Worm (Caenorhabditis elegans) whole organism, young adult: ENCODE measurements around the gene slr-2.

Experiments
- D2030.7 ChIP-seq: fragments of 200-800 bp; sonication (Bioruptor generic); IDR thresholded peaks from 2 replicates; pipeline ENCODE4 v1.3.6; 2022; ENCODE audit warnings: missing genetic modification reagents, missing genetic modification characterization, missing compliant biosample characterization
- F22D6.2 ChIP-seq: sonication (generic microtip); optimal IDR thresholded peaks from 2 replicates; lab custom pipeline; 2016; ENCODE audit warnings: mild to moderate bottlenecking, missing genetic modification characterization, missing compliant biosample characterization
- F52B5.7 ChIP-seq: sonication (generic microtip); optimal IDR thresholded peaks from 2 replicates; lab custom pipeline; 2016; ENCODE audit warnings: mild to moderate bottlenecking, missing genetic modification characterization, missing compliant biosample characterization
- K12H6.12 ChIP-seq: fragments of 200-800 bp; sonication (Bioruptor generic); optimal IDR thresholded peaks from 2 replicates; lab custom pipeline; 2018; ENCODE audit warnings: mild to moderate bottlenecking, missing genetic modification characterization, missing compliant biosample characterization
- Y53F4B.3 ChIP-seq: fragments of 200-800 bp; sonication (Bioruptor generic); IDR thresholded peaks from 2 replicates; pipeline ENCODE4 v1.3.6; 2022; ENCODE audit warnings: missing genetic modification reagents, missing genetic modification characterization, missing compliant biosample characterization
- Y53G8AR.9 ChIP-seq: fragments of 200-800 bp; sonication (Bioruptor generic); conservative IDR thresholded peaks from 2 replicates; pipeline ENCODE4 v1.3.6; 2022; ENCODE audit warnings: missing genetic modification reagents, missing genetic modification characterization, missing compliant biosample characterization
- Y56A3A.18 ChIP-seq: fragments of 200-800 bp; sonication (Bioruptor generic); IDR thresholded peaks from 2 replicates; pipeline ENCODE4 v1.3.6; 2022; ENCODE audit warnings: missing genetic modification reagents, missing genetic modification characterization, missing compliant biosample characterization
- Y95B8A.8 ChIP-seq: fragments of 200-800 bp; sonication (Bioruptor generic); IDR thresholded peaks from 2 replicates; pipeline ENCODE4 v1.3.6; 2022; ENCODE audit warnings: missing genetic modification reagents, missing genetic modification characterization, missing compliant biosample characterization
- ZK185.1 ChIP-seq: sonication (generic microtip); optimal IDR thresholded peaks from 2 replicates; lab custom pipeline; 2016; ENCODE audit warnings: mild to moderate bottlenecking, missing genetic modification characterization, missing compliant biosample characterization; ENCODE audit not compliant: poor library complexity, severe bottlenecking
- akir-1 ChIP-seq: fragments of 200-800 bp; sonication (Bioruptor generic); optimal IDR thresholded peaks from 2 replicates; lab custom pipeline; 2018; ENCODE audit warnings: mild to moderate bottlenecking, missing genetic modification characterization, moderate library complexity, missing compliant biosample characterization
- aptf-3 ChIP-seq: fragments of 200-800 bp; sonication (Bioruptor generic); IDR thresholded peaks from 2 replicates; pipeline ENCODE4 v1.3.6; 2022; ENCODE audit warnings: missing genetic modification characterization, missing compliant biosample characterization
- attf-3 ChIP-seq: fragments of 200-800 bp; sonication (Bioruptor generic); conservative IDR thresholded peaks from 2 replicates; pipeline ENCODE4 v1.3.6; 2022; ENCODE audit warnings: missing genetic modification reagents, missing genetic modification characterization, missing compliant biosample characterization
- attf-5 ChIP-seq: fragments of 200-800 bp; sonication (Bioruptor generic); optimal IDR thresholded peaks from 2 replicates; lab custom pipeline; 2018; ENCODE audit warnings: mild to moderate bottlenecking, missing genetic modification characterization, missing compliant biosample characterization
- attf-6 ChIP-seq: fragments of 200-800 bp; sonication (Bioruptor generic); IDR thresholded peaks from 2 replicates; pipeline ENCODE4 v1.3.6; 2022; ENCODE audit warnings: missing genetic modification reagents, missing genetic modification characterization, missing compliant biosample characterization
- ceh-91 ChIP-seq: fragments of 200-800 bp; sonication (Bioruptor generic); IDR thresholded peaks from 2 replicates; pipeline ENCODE4 v1.3.6; 2022; ENCODE audit warnings: missing genetic modification reagents, missing genetic modification characterization, missing compliant biosample characterization
- dpl-1 ChIP-seq: fragments of 150-350 bp; optimal IDR thresholded peaks from 2 replicates; lab custom pipeline; 2014; ENCODE audit warnings: missing biosample characterization, missing genetic modification reagents, missing genetic modification characterization
- efl-1 ChIP-seq: fragments of 150-350 bp; optimal IDR thresholded peaks from 2 replicates; lab custom pipeline; 2014; ENCODE audit warnings: missing biosample characterization, missing genetic modification reagents, missing genetic modification characterization
- egl-18 ChIP-seq: fragments of 200-800 bp; sonication (Bioruptor generic); IDR thresholded peaks from 2 replicates; pipeline ENCODE4 v1.3.6; 2022; ENCODE audit warnings: missing genetic modification reagents, missing genetic modification characterization, missing compliant biosample characterization
- gei-17 ChIP-seq: fragments of 200-800 bp; sonication (Bioruptor generic); optimal IDR thresholded peaks from 2 replicates; lab custom pipeline; 2018; ENCODE audit warnings: mild to moderate bottlenecking, missing genetic modification characterization, missing compliant biosample characterization
- hlh-26 ChIP-seq: fragments of 200-800 bp; sonication (Bioruptor generic); conservative IDR thresholded peaks from 2 replicates; pipeline ENCODE4 v1.3.6; 2022; ENCODE audit warnings: missing genetic modification reagents, missing genetic modification characterization, missing compliant biosample characterization
- hsf-1 ChIP-seq: fragments of 200-800 bp; sonication (Bioruptor generic); IDR thresholded peaks from 2 replicates; pipeline ENCODE4 v1.3.6; 2022; ENCODE audit warnings: missing genetic modification reagents, missing genetic modification characterization, missing compliant biosample characterization
- let-526 ChIP-seq: fragments of 200-800 bp; sonication (Bioruptor generic); IDR thresholded peaks from 2 replicates; pipeline ENCODE4 v1.3.6; 2022; ENCODE audit warnings: missing genetic modification reagents, missing genetic modification characterization, missing compliant biosample characterization
- lin-54 ChIP-seq: fragments of 200-800 bp; sonication (Bioruptor generic); optimal IDR thresholded peaks from 2 replicates; lab custom pipeline; 2018; ENCODE audit warnings: mild to moderate bottlenecking, missing genetic modification characterization, missing compliant biosample characterization
- lir-1 ChIP-seq: fragments of 200-800 bp; sonication (Bioruptor generic); conservative IDR thresholded peaks from 2 replicates; pipeline ENCODE4 v1.3.6; 2022; ENCODE audit warnings: missing genetic modification reagents, missing genetic modification characterization, missing compliant biosample characterization
- madf-10 ChIP-seq: sonication (generic microtip); optimal IDR thresholded peaks from 2 replicates; lab custom pipeline; 2016; ENCODE audit warnings: mild to moderate bottlenecking, missing genetic modification characterization, missing compliant biosample characterization
- madf-6 ChIP-seq: fragments of 200-800 bp; sonication (Bioruptor generic); IDR thresholded peaks from 2 replicates; pipeline ENCODE4 v1.3.6; 2022; ENCODE audit warnings: missing genetic modification reagents, missing genetic modification characterization, missing compliant biosample characterization
- mcd-1 ChIP-seq: fragments of 200-800 bp; sonication (Bioruptor generic); IDR thresholded peaks from 2 replicates; pipeline ENCODE4 v1.3.6; 2022; ENCODE audit warnings: missing genetic modification reagents, missing genetic modification characterization, missing compliant biosample characterization
- nhr-179 ChIP-seq: sonication (generic microtip); optimal IDR thresholded peaks from 2 replicates; lab custom pipeline; 2016; ENCODE audit warnings: mild to moderate bottlenecking, missing genetic modification characterization, missing compliant biosample characterization
- pbrm-1 ChIP-seq: fragments of 200-800 bp; sonication (Bioruptor generic); IDR thresholded peaks from 2 replicates; pipeline ENCODE4 v1.3.6; 2022; ENCODE audit warnings: missing genetic modification reagents, missing genetic modification characterization, missing compliant biosample characterization
- repo-1 ChIP-seq: sonication (generic microtip); optimal IDR thresholded peaks from 2 replicates; lab custom pipeline; 2017; ENCODE audit warnings: mild to moderate bottlenecking, missing genetic modification characterization, missing compliant biosample characterization
- snpc-1.1 ChIP-seq: sonication (generic microtip); optimal IDR thresholded peaks from 2 replicates; lab custom pipeline; 2017; ENCODE audit warnings: missing genetic modification characterization, mild to moderate bottlenecking, missing compliant biosample characterization, antibody characterized with exemption, moderate library complexity, missing genotype, missing genetic modification reagents; ENCODE audit not compliant: insufficient read depth
- snpc-3.4 ChIP-seq: sonication (generic microtip); optimal IDR thresholded peaks from 2 replicates; lab custom pipeline; 2017; ENCODE audit warnings: missing genetic modification characterization, mild to moderate bottlenecking, missing compliant biosample characterization, antibody characterized with exemption, moderate library complexity, missing genotype, missing genetic modification reagents
- snpc-4 ChIP-seq, 5 experiments: fragments of 150-350 bp in 1 of 5; sonication (generic microtip) in 4 of 5; optimal IDR thresholded peaks; 2 replicates each; lab custom pipeline; 2014 to 2018; ENCODE audit warnings: missing genetic modification characterization in 5 of 5, missing biosample characterization in 3 of 5, antibody characterized with exemption in 2 of 5, mild to moderate bottlenecking in 2 of 5, missing compliant biosample characterization in 2 of 5, missing genotype in 2 of 5, moderate library complexity in 2 of 5, missing genetic modification reagents in 1 of 5
- tbp1 ChIP-seq: fragments of 200-800 bp; sonication (Bioruptor generic); optimal IDR thresholded peaks from 2 replicates; lab custom pipeline; 2018; ENCODE audit warnings: mild to moderate bottlenecking, missing genetic modification characterization, missing compliant biosample characterization
- tbx-9 ChIP-seq: sonication (generic microtip); optimal IDR thresholded peaks from 2 replicates; lab custom pipeline; 2016; ENCODE audit warnings: borderline replicate concordance, missing genetic modification characterization, inconsistent platforms, missing compliant biosample characterization
- zfh-2 ChIP-seq: fragments of 200-800 bp; sonication (Bioruptor generic); conservative IDR thresholded peaks from 2 replicates; pipeline ENCODE4 v1.3.6; 2022; ENCODE audit warnings: missing genetic modification reagents, missing genetic modification characterization, missing compliant biosample characterization
- zim-3 ChIP-seq: sonication (generic microtip); optimal IDR thresholded peaks from 2 replicates; lab custom pipeline; 2017; ENCODE audit warnings: mild to moderate bottlenecking, missing genetic modification characterization, moderate library complexity, missing compliant biosample characterization
- ztf-26 ChIP-seq: sonication (generic microtip); optimal IDR thresholded peaks from 2 replicates; lab custom pipeline; 2017; ENCODE audit warnings: missing genetic modification characterization, missing compliant biosample characterization

The slr-2 gene

ce11 chrV:18085150-18085833 is 1.6 kb upstream of the slr-2 start, which contains the start of gene fbxa-106 (continued):
- peak; percentile 61 for TF ChIP-seq D2030.7 (GFP tag; lab: Robert Waterston, UW)
- TF ChIP-seq Y53G8AR.9 (GFP tag; lab: Robert Waterston, UW): 0 out of 2 replicates have a peak, but pooled peaks have one; percentile 42
- no peak for TF ChIP-seq zim-3 (tag; lab: Kevin White, UChicago)
- TF ChIP-seq F22D6.2: no peak
- TF ChIP-seq ZK185.1: no peak
- no peak for TF ChIP-seq gei-17 (GFP tag; lab: Kevin White, UChicago)
- no peak for TF ChIP-seq madf-10 (tag; lab: Kevin White, UChicago)
- TF ChIP-seq madf-6 (GFP tag; lab: Robert Waterston, UW): peak; percentile 62
- no peak for TF ChIP-seq ztf-26 (tag; lab: Kevin White, UChicago)
- no peak for TF ChIP-seq F52B5.7 (tag; lab: Kevin White, UChicago)
- TF ChIP-seq tbx-9 (tag; lab: Kevin White, UChicago): no peak
- peak; percentile 14 for TF ChIP-seq repo-1 (tag; lab: Kevin White, UChicago)
- peak; percentile 56 for TF ChIP-seq tbp1 (GFP tag; lab: Kevin White, UChicago)
- peak; percentile 25 for TF ChIP-seq snpc-1.1
- no peak; the same call in 1 of the 2 replicates for TF ChIP-seq attf-6 (GFP tag; lab: Robert Waterston, UW)
- no peak for TF ChIP-seq akir-1 (GFP tag; lab: Kevin White, UChicago)
- TF ChIP-seq snpc-4 (GFP tag; optimal IDR thresholded peaks at IDR 0.05; lab: Kevin White, UChicago): no peak
- no peak for TF ChIP-seq snpc-4 (tag; optimal IDR thresholded peaks at IDR 0.05; lab: Kevin White, UChicago)
- peak; percentile 66; the same call in 1 of the 2 replicates for TF ChIP-seq Y95B8A.8 (GFP tag; lab: Robert Waterston, UW)
- 0 out of 2 replicates have a peak, but pooled peaks have one; percentile 69 for TF ChIP-seq aptf-3 (GFP tag; lab: Robert Waterston, UW)
- no peak for TF ChIP-seq zfh-2 (GFP tag; lab: Robert Waterston, UW)
- no peak for TF ChIP-seq nhr-179 (tag; lab: Kevin White, UChicago)
- no peak for TF ChIP-seq attf-5 (GFP tag; lab: Kevin White, UChicago)
- TF ChIP-seq Y53F4B.3 (GFP tag; lab: Robert Waterston, UW): no peak
- no peak for TF ChIP-seq K12H6.12 (tag; lab: Kevin White, UChicago)
- TF ChIP-seq let-526: no peak
- TF ChIP-seq efl-1 (GFP tag; lab: Kevin White, UChicago): peak; percentile 16
- no peak for TF ChIP-seq hsf-1
- peak; percentile 26 for TF ChIP-seq snpc-3.4 (tag; lab: Kevin White, UChicago)
- TF ChIP-seq attf-3 (GFP tag; lab: Robert Waterston, UW): no peak
- peak; percentile 48 for TF ChIP-seq pbrm-1 (GFP tag; lab: Robert Waterston, UW)
- no peak for TF ChIP-seq hlh-26 (GFP tag; lab: Robert Waterston, UW)
- no peak for TF ChIP-seq Y56A3A.18
- no peak for TF ChIP-seq ceh-91
- TF ChIP-seq dpl-1: no peak
- peak; percentile 47 for TF ChIP-seq lin-54
- TF ChIP-seq lir-1: no peak
- 0 out of 2 replicates have a peak, but pooled peaks have one; percentile 14 for TF ChIP-seq egl-18 (GFP tag; lab: Robert Waterston, UW)
- TF ChIP-seq mcd-1 (GFP tag; lab: Robert Waterston, UW): peak; percentile 27; the same call in 1 of the 2 replicates
